Worm (Caenorhabditis elegans): ENCODE measurements around the gene sds-22.

sds-22 gene

DNA sequence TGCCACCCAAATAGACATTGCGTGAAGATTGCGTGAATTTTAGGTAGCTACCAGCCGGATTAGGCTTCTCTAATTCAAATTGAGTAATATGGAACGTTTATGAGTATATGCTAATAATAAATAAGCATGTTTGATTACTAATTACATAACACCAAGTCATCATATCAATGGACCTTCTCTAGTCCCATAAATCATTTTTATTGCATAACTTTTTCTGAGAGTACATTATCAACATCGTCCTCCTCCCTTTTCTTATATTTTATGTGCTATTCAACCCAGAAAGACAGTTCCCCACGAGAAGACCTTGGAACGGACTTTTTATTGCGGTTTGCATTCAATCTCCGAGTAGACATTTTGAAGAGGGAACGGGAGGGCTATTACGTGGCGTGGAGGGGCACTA is 45.9 kb upstream of the sds-22 start:
- TF ChIP-seq ces-1 (GFP tag; optimal IDR thresholded peaks at IDR 0.05) (peak; percentile 50), nhr-2 (tag; optimal IDR thresholded peaks at IDR 0.05) (peak; percentile 79), bed-3 (GFP tag; optimal IDR thresholded peaks at IDR 0.05) (no peak), nhr-12 (tag; optimal IDR thresholded peaks at IDR 0.05) (peak; percentile 7), ztf-11 (tag; optimal IDR thresholded peaks at IDR 0.05) (peak; percentile 7), sem-2 (GFP tag; optimal IDR thresholded peaks at IDR 0.05) (no peak), unc-62 (GFP tag; optimal IDR thresholded peaks at IDR 0.05) (peak; percentile 65), snpc-4 (tag; optimal IDR thresholded peaks at IDR 0.05) (no peak), M03D4.4 (tag; optimal IDR thresholded peaks at IDR 0.05) (peak; percentile 27), zip-8 (tag; optimal IDR thresholded peaks at IDR 0.05) (peak; percentile 14), drap-1 (GFP tag; optimal IDR thresholded peaks at IDR 0.05) (no peak), lin-32 (GFP tag; optimal IDR thresholded peaks at IDR 0.05) (peak; percentile 21), mab-5 (tag; optimal IDR thresholded peaks at IDR 0.05) (peak; percentile 46), flh-1 (GFP tag; optimal IDR thresholded peaks at IDR 0.05) (no peak), ceh-83 (GFP tag; optimal IDR thresholded peaks at IDR 0.05) (no peak), sptf-1 (tag; optimal IDR thresholded peaks at IDR 0.05) (peak; percentile 49), mls-2 (tag; optimal IDR thresholded peaks at IDR 0.05) (no peak), ham-2 (GFP tag; optimal IDR thresholded peaks at IDR 0.05) (peak; percentile 18)

DNA sequence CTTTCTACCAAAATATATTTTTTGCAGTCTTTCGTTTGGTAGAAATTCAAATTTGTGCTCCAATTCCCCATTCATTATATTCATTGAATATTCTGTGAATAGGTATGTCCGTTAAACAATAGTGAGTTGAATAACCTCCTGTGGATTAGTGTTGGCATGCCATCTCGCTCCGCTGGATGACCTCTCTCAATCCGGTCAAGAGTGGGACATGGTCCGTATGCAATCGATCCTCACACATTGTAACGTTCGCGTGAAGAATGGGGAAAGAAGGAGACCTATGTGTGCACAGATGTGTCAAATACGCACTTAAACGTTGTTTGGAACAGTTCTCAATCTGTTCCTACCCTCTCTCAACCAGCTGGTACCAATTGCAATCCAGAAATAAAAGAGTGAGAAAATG is 45.0 kb upstream of the sds-22 start:
- TF ChIP-seq ces-1 (GFP tag; optimal IDR thresholded peaks at IDR 0.05) = no peak
- TF ChIP-seq sem-2 (GFP tag; optimal IDR thresholded peaks at IDR 0.05) = no peak
- no peak for TF ChIP-seq hlh-1 (tag; optimal IDR thresholded peaks at IDR 0.05)
- peak; percentile 11 for TF ChIP-seq unc-62 (GFP tag; optimal IDR thresholded peaks at IDR 0.05)
- TF ChIP-seq ceh-39 (tag; optimal IDR thresholded peaks at IDR 0.05) = no peak
- peak; percentile 48 for TF ChIP-seq lin-32 (GFP tag; optimal IDR thresholded peaks at IDR 0.05)
- peak; percentile 79 for TF ChIP-seq cnd-1 (tag; optimal IDR thresholded peaks at IDR 0.05)
- peak; percentile 14 for TF ChIP-seq mep-1 (tag; optimal IDR thresholded peaks at IDR 0.05)
- TF ChIP-seq flh-1 (GFP tag; optimal IDR thresholded peaks at IDR 0.05) = no peak
- no peak for TF ChIP-seq unc-120 (tag; optimal IDR thresholded peaks at IDR 0.05; ENCODE audit: poor library complexity, severe bottlenecking)
- no peak for TF ChIP-seq unc-39 (tag; optimal IDR thresholded peaks at IDR 0.05)
- no peak for TF ChIP-seq lsy-2 (tag; optimal IDR thresholded peaks at IDR 0.05)
- TF ChIP-seq nhr-2 (tag; optimal IDR thresholded peaks at IDR 0.05) = peak; percentile 99
- no peak for TF ChIP-seq pha-4 (tag; optimal IDR thresholded peaks at IDR 0.05)
- no peak for TF ChIP-seq M03D4.4 (tag; optimal IDR thresholded peaks at IDR 0.05)
- TF ChIP-seq ham-2 (GFP tag; optimal IDR thresholded peaks at IDR 0.05) = no peak
- TF ChIP-seq nhr-12 (tag; optimal IDR thresholded peaks at IDR 0.05) = no peak
- no peak for TF ChIP-seq snpc-4 (tag; optimal IDR thresholded peaks at IDR 0.05)
- TF ChIP-seq elt-3 (tag; optimal IDR thresholded peaks at IDR 0.05) = no peak

DNA sequence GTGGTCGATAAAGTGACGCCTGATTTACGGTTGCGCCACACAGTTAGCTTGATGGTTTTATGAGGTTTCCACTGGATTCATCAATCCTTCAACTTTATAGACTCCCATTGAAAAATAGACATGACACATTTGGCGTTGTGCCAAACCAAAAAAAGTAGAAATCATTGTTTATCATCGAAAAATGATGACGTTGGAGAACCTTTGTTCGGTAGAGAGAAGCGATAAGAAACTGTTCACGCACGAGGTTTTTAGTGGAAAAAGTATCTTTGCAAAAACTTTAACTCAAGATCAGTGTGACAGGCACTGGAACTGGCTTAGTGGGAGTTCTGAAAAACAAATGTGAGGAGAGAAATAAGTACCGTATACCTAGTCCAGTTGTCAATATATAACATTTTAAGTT is 44.6 kb upstream of the sds-22 start:
- TF ChIP-seq nhr-76 (tag; optimal IDR thresholded peaks at IDR 0.05) (no peak), nhr-28 (tag; optimal IDR thresholded peaks at IDR 0.05) (no peak), unc-120 (tag; optimal IDR thresholded peaks at IDR 0.05; ENCODE audit: poor library complexity, severe bottlenecking) (no peak), mab-5 (tag; optimal IDR thresholded peaks at IDR 0.05) (no peak), nhr-237 (tag; optimal IDR thresholded peaks at IDR 0.05) (no peak), mep-1 (tag; optimal IDR thresholded peaks at IDR 0.05) (no peak), mls-2 (tag; optimal IDR thresholded peaks at IDR 0.05) (no peak), nhr-12 (tag; optimal IDR thresholded peaks at IDR 0.05) (no peak), ceh-83 (GFP tag; optimal IDR thresholded peaks at IDR 0.05) (no peak), bed-3 (GFP tag; optimal IDR thresholded peaks at IDR 0.05) (no peak), zip-8 (tag; optimal IDR thresholded peaks at IDR 0.05) (no peak), cnd-1 (tag; optimal IDR thresholded peaks at IDR 0.05) (no peak), snpc-4 (tag; optimal IDR thresholded peaks at IDR 0.05) (no peak)

DNA sequence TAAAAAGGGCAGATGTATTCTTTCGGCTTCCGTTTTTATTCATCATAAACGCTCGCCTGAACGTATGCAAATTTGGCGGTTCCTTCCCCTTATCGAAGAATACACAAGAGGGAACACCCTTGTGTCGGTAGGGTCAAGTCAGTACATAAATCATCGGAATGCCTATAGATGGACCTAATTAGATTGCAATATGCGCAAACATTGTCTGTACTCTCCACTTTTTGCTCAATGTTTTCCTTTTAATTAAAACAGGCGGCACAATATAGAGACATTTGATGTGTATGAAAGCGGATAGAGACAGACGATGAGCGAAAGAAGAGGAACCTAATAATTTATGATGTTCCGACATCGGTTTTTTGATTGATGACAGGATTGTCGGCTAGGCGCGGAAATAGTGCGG is 44.0 kb upstream of the sds-22 start:
- TF ChIP-seq drap-1 (GFP tag; optimal IDR thresholded peaks at IDR 0.05) (no peak), pha-4 (tag; optimal IDR thresholded peaks at IDR 0.05) (peak; percentile 43), cnd-1 (tag; optimal IDR thresholded peaks at IDR 0.05) (no peak), ztf-11 (tag; optimal IDR thresholded peaks at IDR 0.05) (peak; percentile 45), sptf-1 (tag; optimal IDR thresholded peaks at IDR 0.05) (peak; percentile 55), unc-62 (GFP tag; optimal IDR thresholded peaks at IDR 0.05) (peak; percentile 93), ham-2 (GFP tag; optimal IDR thresholded peaks at IDR 0.05) (peak; percentile 38), mab-5 (tag; optimal IDR thresholded peaks at IDR 0.05) (peak; percentile 13), ces-1 (GFP tag; optimal IDR thresholded peaks at IDR 0.05) (peak; percentile 67), nhr-2 (tag; optimal IDR thresholded peaks at IDR 0.05) (peak; percentile 98), mls-2 (tag; optimal IDR thresholded peaks at IDR 0.05) (peak; percentile 87), elt-1 (tag; optimal IDR thresholded peaks at IDR 0.05; ENCODE audit: borderline replicate concordance, insufficient read depth) (peak; percentile 28), ceh-43 (GFP tag; optimal IDR thresholded peaks at IDR 0.05) (peak; percentile 57), unc-39 (tag; optimal IDR thresholded peaks at IDR 0.05) (no peak)

Measured in whole organism, mixed stage, embryonic.